Worm (Caenorhabditis elegans): ENCODE measurements around the gene grl-8.

ce11 chrV:6780166-6780565, 47.3 kb upstream of the grl-8 start, which contains the start of gene ZC404.15:
- no peak for TF ChIP-seq hrde-1 (tag; optimal IDR thresholded peaks at IDR 0.05; ENCODE audit: borderline replicate concordance)
- TF ChIP-seq snpc-4 (GFP tag; optimal IDR thresholded peaks at IDR 0.05): no peak
- no peak for TF ChIP-seq snpc-4 (tag; optimal IDR thresholded peaks at IDR 0.05)
- no peak for TF ChIP-seq cebp-1 (GFP tag; IDR thresholded peaks at IDR 0.05)
- no peak for TF ChIP-seq cebp-1 (tag; optimal IDR thresholded peaks at IDR 0.05)
- no peak for TF ChIP-seq F55B11.4 (tag; optimal IDR thresholded peaks at IDR 0.05; ENCODE audit: borderline replicate concordance, insufficient read depth)
- no peak for TF ChIP-seq ceh-27 (GFP tag; optimal IDR thresholded peaks at IDR 0.05)

Data from whole organism, young adult.